In the genomic region with DNA sequence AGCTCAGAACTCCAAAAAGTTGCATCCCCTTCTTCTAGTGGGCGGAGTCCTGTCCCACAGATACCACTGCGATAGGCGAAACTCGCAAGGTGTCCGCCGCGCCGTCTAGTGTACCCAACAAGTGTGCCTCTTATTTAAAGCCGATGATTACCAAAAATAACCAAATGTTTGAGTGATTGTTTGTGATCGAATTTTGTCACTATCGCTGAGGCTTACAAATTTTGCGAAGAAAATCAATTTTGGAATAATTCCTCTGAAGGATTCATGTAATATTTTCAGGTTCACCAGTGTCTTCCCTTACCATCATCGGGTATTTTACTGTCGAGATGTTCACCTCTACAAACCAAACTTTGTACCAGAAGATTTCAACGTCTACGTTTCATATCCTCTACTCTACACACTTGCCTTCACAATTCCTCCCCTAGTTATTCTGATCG, we compare ENCODE assay signal across 3 worm cellular contexts.
TF ChIP-seq lines count a peak whose summit lies in the region.

No protein-coding gene starts in this region.

TF ChIP-seq in whole organism, L1 larva, 84 proteins besides CTCF, POLR2A, EP300 and RAD21 (continued from another document):
- no peak for TF ChIP-seq tlp-1 (tag; optimal IDR thresholded peaks at IDR 0.05; lab: Kevin White, UChicago)
- TF ChIP-seq lin-35 (GFP tag; optimal IDR thresholded peaks at IDR 0.05; lab: Kevin White, UChicago), result peak; percentile 47 to 73
- TF ChIP-seq zag-1 (tag; optimal IDR thresholded peaks at IDR 0.05; lab: Kevin White, UChicago), result no peak
- TF ChIP-seq nhr-19 (GFP tag; conservative IDR thresholded peaks at IDR 0.05; lab: Robert Waterston, UW), result peak; percentile 88
- no peak for TF ChIP-seq nhr-28 (tag; optimal IDR thresholded peaks at IDR 0.05; lab: Kevin White, UChicago)
- TF ChIP-seq egl-27 (tag; optimal IDR thresholded peaks at IDR 0.05; lab: Kevin White, UChicago), result no peak
- no peak for TF ChIP-seq ceh-8 (GFP tag; optimal IDR thresholded peaks at IDR 0.05; lab: Kevin White, UChicago)
- no peak for TF ChIP-seq ceh-90 (tag; optimal IDR thresholded peaks at IDR 0.05; lab: Kevin White, UChicago)
- no peak for TF ChIP-seq efl-3 (GFP tag; optimal IDR thresholded peaks at IDR 0.05; lab: Kevin White, UChicago)
- peak; percentile 69 for TF ChIP-seq grh-1 (GFP tag; IDR thresholded peaks at IDR 0.05; lab: Robert Waterston, UW)
- peak in 4 of 6 experiments; percentile 9 to 82 (median 46) for TF ChIP-seq elt-3 (tag; optimal IDR thresholded peaks at IDR 0.05; lab: Kevin White, UChicago)
- TF ChIP-seq unc-130 (tag; optimal IDR thresholded peaks at IDR 0.05; lab: Kevin White, UChicago), result peak; percentile 22
- no peak for TF ChIP-seq nhr-84 (tag; optimal IDR thresholded peaks at IDR 0.05; lab: Kevin White, UChicago)
- TF ChIP-seq mdl-1 (tag; optimal IDR thresholded peaks at IDR 0.05; lab: Kevin White, UChicago), result peak in 1 of 2 experiments; percentile 53
- TF ChIP-seq rnt-1 (tag; optimal IDR thresholded peaks at IDR 0.05; lab: Kevin White, UChicago), result peak; percentile 93
- TF ChIP-seq hlh-17 (GFP tag; optimal IDR thresholded peaks at IDR 0.05; lab: Kevin White, UChicago; ENCODE audit: borderline replicate concordance), result no peak
- TF ChIP-seq nhr-76 (tag; optimal IDR thresholded peaks at IDR 0.05; lab: Kevin White, UChicago), result no peak
- TF ChIP-seq unc-98 (GFP tag; IDR thresholded peaks at IDR 0.05; lab: Robert Waterston, UW), result no peak
- peak; percentile 45 for TF ChIP-seq zip-4 (GFP tag; optimal IDR thresholded peaks at IDR 0.05; lab: Kevin White, UChicago)
- TF ChIP-seq mef-2 (tag; optimal IDR thresholded peaks at IDR 0.05; lab: Kevin White, UChicago), result no peak
- TF ChIP-seq ceh-82 (tag; optimal IDR thresholded peaks at IDR 0.05; lab: Kevin White, UChicago), result peak; percentile 57 to 81 (median 72)
- TF ChIP-seq blmp-1 (tag; optimal IDR thresholded peaks at IDR 0.05; lab: Kevin White, UChicago), result no peak
- TF ChIP-seq ceh-63 (GFP tag; optimal IDR thresholded peaks at IDR 0.05; lab: Kevin White, UChicago), result no peak
- peak; percentile 76 for TF ChIP-seq elt-2 (tag; optimal IDR thresholded peaks at IDR 0.05; lab: Kevin White, UChicago)
- TF ChIP-seq lin-39 (tag; optimal IDR thresholded peaks at IDR 0.05; lab: Kevin White, UChicago), result peak; percentile 49
- TF ChIP-seq pax-3 (tag; optimal IDR thresholded peaks at IDR 0.05; lab: Kevin White, UChicago), result peak; percentile 20

TF ChIP-seq in whole organism, L4 larva, 104 proteins besides CTCF, POLR2A, EP300 and RAD21 (continued from another document):
- TF ChIP-seq ceh-82 (tag; optimal IDR thresholded peaks at IDR 0.05; lab: Kevin White, UChicago) (no peak), madf-9 (GFP tag; conservative IDR thresholded peaks at IDR 0.05; lab: Robert Waterston, UW) (no peak), attf-4 (tag; optimal IDR thresholded peaks at IDR 0.05; lab: Kevin White, UChicago) (no peak), hmg-1.1 (GFP tag; IDR thresholded peaks at IDR 0.05; lab: Robert Waterston, UW) (peak; percentile 83), pha-4 (GFP tag; IDR thresholded peaks at IDR 0.05; lab: Robert Waterston, UW) (peak; percentile 77), pha-4 (tag; optimal IDR thresholded peaks at IDR 0.05; lab: Kevin White, UChicago) (no peak), ctbp-1 (GFP tag; IDR thresholded peaks at IDR 0.05; lab: Robert Waterston, UW) (no peak), mxl-2 (GFP tag; conservative IDR thresholded peaks at IDR 0.05; lab: Robert Waterston, UW) (no peak), vab-7 (GFP tag; IDR thresholded peaks at IDR 0.05; lab: Robert Waterston, UW) (0 out of 2 replicates have a peak, but pooled peaks have one; percentile 5), T20F7.1 (GFP tag; optimal IDR thresholded peaks at IDR 0.05; lab: Kevin White, UChicago) (no peak), Y75B8A.6 (GFP tag; IDR thresholded peaks at IDR 0.05; lab: Robert Waterston, UW) (0 out of 2 replicates have a peak, but pooled peaks have one; percentile 34), nhr-25 (tag; optimal IDR thresholded peaks at IDR 0.05; lab: Kevin White, UChicago; ENCODE audit: borderline replicate concordance, insufficient read depth) (no peak), spr-1 (tag; optimal IDR thresholded peaks at IDR 0.05; lab: Kevin White, UChicago) (peak; percentile 66), egl-43 (GFP tag; IDR thresholded peaks at IDR 0.05; lab: Robert Waterston, UW) (no peak), nhr-76 (tag; optimal IDR thresholded peaks at IDR 0.05; lab: Kevin White, UChicago) (no peak), zag-1 (tag; optimal IDR thresholded peaks at IDR 0.05; lab: Kevin White, UChicago) (no peak), ceh-28 (tag; optimal IDR thresholded peaks at IDR 0.05; lab: Kevin White, UChicago) (no peak), lin-13 (GFP tag; optimal IDR thresholded peaks at IDR 0.05; lab: Kevin White, UChicago) (peak; percentile 82), snpc-4 (tag; optimal IDR thresholded peaks at IDR 0.05; lab: Kevin White, UChicago) (peak; percentile 93), daf-16 (GFP tag; optimal IDR thresholded peaks at IDR 0.05; lab: Kevin White, UChicago) (peak; percentile 60 to 64), daf-16 (tag; optimal IDR thresholded peaks at IDR 0.05; lab: Kevin White, UChicago) (peak; percentile 92), F37D6.2 (tag; optimal IDR thresholded peaks at IDR 0.05; lab: Kevin White, UChicago) (peak; percentile 6), mep-1 (tag; optimal IDR thresholded peaks at IDR 0.05; lab: Kevin White, UChicago) (peak; percentile 80), sdz-12 (GFP tag; optimal IDR thresholded peaks at IDR 0.05; lab: Kevin White, UChicago) (no peak), jun-1 (tag; optimal IDR thresholded peaks at IDR 0.05; lab: Kevin White, UChicago) (no peak), madf-5 (GFP tag; IDR thresholded peaks at IDR 0.05; lab: Robert Waterston, UW) (no peak), skn-1 (tag; optimal IDR thresholded peaks at IDR 0.05; lab: Kevin White, UChicago) (no peak), ztf-11 (tag; optimal IDR thresholded peaks at IDR 0.05; lab: Kevin White, UChicago) (no peak), nhr-48 (tag; optimal IDR thresholded peaks at IDR 0.05; lab: Kevin White, UChicago) (peak; percentile 44), zip-2 (tag; optimal IDR thresholded peaks at IDR 0.05; lab: Kevin White, UChicago) (peak; percentile 25), F26F4.8 (GFP tag; conservative IDR thresholded peaks at IDR 0.05; lab: Robert Waterston, UW) (no peak), F10B5.3 (tag; optimal IDR thresholded peaks at IDR 0.05; lab: Kevin White, UChicago) (peak; percentile 76), unc-130 (GFP tag; optimal IDR thresholded peaks at IDR 0.05; lab: Kevin White, UChicago) (peak; percentile 27)
TF ChIP-seq in whole organism, L4 larva: peak in this region for 52.

TF ChIP-seq in whole organism, young adult, 124 proteins besides CTCF, POLR2A, EP300 and RAD21 (continued from another document):
- TF ChIP-seq tbx-9 (tag; optimal IDR thresholded peaks at IDR 0.05; lab: Kevin White, UChicago; ENCODE audit: borderline replicate concordance) (peak; percentile 11), F57C9.4 (tag; optimal IDR thresholded peaks at IDR 0.05; lab: Kevin White, UChicago) (no peak), C17E4.6 (GFP tag; IDR thresholded peaks at IDR 0.05; lab: Robert Waterston, UW) (peak; percentile 71; the same call in 1 of the 2 replicates), efl-1 (GFP tag; optimal IDR thresholded peaks at IDR 0.05; lab: Kevin White, UChicago) (peak; percentile 40), ztf-26 (tag; optimal IDR thresholded peaks at IDR 0.05; lab: Kevin White, UChicago) (no peak), Y95B8A.8 (GFP tag; IDR thresholded peaks at IDR 0.05; lab: Robert Waterston, UW) (no peak), T07F8.4 (tag; optimal IDR thresholded peaks at IDR 0.05; lab: Kevin White, UChicago) (no peak), hlh-26 (GFP tag; conservative IDR thresholded peaks at IDR 0.05; lab: Robert Waterston, UW) (no peak), rcor-1 (GFP tag; IDR thresholded peaks at IDR 0.05; lab: Robert Waterston, UW) (peak; percentile 91), F39B2.1 (GFP tag; IDR thresholded peaks at IDR 0.05; lab: Robert Waterston, UW) (no peak)
